Fruit fly (Drosophila melanogaster) whole organism, wandering third instar larva: ENCODE data around the gene elB.

Source experiments
- Dif ChIP-seq: fragments of 200-275, 200-300 bp; sonication (Bioruptor generic); optimal IDR thresholded peaks from 2 replicates; lab custom pipeline; 2018; ENCODE audit warnings: missing biosample characterization, missing genetic modification characterization; ENCODE audit not compliant: partially characterized antibody
- Hnf4 ChIP-seq: fragments of 200-800 bp; sonication (Bioruptor generic); optimal IDR thresholded peaks from 2 replicates; lab custom pipeline; 2016; ENCODE audit warnings: missing biosample characterization, mild to moderate bottlenecking, missing genetic modification characterization
- N ChIP-seq: fragments of >200 bp; optimal IDR thresholded peaks from 2 replicates; lab custom pipeline; 2018; ENCODE audit warnings: missing biosample characterization, missing external identifiers, missing genetic modification characterization
- lola ChIP-seq: fragments of >200 bp; optimal IDR thresholded peaks from 2 replicates; lab custom pipeline; 2017; ENCODE audit warnings: missing biosample characterization, missing genetic modification characterization
- sage ChIP-seq: fragments of 200-800 bp; sonication (Bioruptor generic); optimal IDR thresholded peaks from 2 replicates; lab custom pipeline; 2016; ENCODE audit warnings: missing biosample characterization, mild to moderate bottlenecking, missing genetic modification characterization
- usp ChIP-seq: fragments of >200 bp; optimal IDR thresholded peaks from 2 replicates; lab custom pipeline; 2017; ENCODE audit warnings: missing biosample characterization, missing genetic modification characterization

- TF ChIP-seq usp (no peak), Hnf4 (GFP tag; lab: Kevin White, UChicago) (no peak), N (GFP tag; lab: Kevin White, UChicago) (no peak), lola (no peak), Dif (GFP tag; lab: Kevin White, UChicago) (no peak), sage (no peak)
Measured at dm6 chr2L:14351441-14352127, 57.8 kb downstream of the elB start, which contains the start of gene CG43052.
